Fruit fly (Drosophila melanogaster) whole organism, adult: ENCODE results near the gene Prdm13.

Experiments used
- CG11617 ChIP-seq: fragments of 200-800 bp; sonication (Bioruptor generic); optimal IDR thresholded peaks from 2 replicates; lab custom pipeline; 2017; ENCODE audit warnings: mild to moderate bottlenecking, missing biosample characterization, missing genetic modification reagents, missing genetic modification characterization
- CG12768 ChIP-seq: fragments of 200-800 bp; sonication (Bioruptor generic); optimal IDR thresholded peaks from 2 replicates; lab custom pipeline; 2017; ENCODE audit warnings: missing biosample characterization, missing genetic modification characterization, mild to moderate bottlenecking, moderate library complexity, missing genetic modification reagents
- CG14711 ChIP-seq: fragments of 200-800 bp; sonication (Bioruptor generic); optimal IDR thresholded peaks from 2 replicates; lab custom pipeline; 2018; ENCODE audit warnings: missing biosample characterization, mild to moderate bottlenecking, missing genetic modification characterization, moderate library complexity
- CG33017 ChIP-seq: fragments of 200-800 bp; sonication (Bioruptor generic); optimal IDR thresholded peaks from 2 replicates; lab custom pipeline; 2018; ENCODE audit warnings: missing biosample characterization, mild to moderate bottlenecking, missing genetic modification characterization, moderate library complexity
- CG5204 ChIP-seq: fragments of 200-800 bp; sonication (Bioruptor generic); optimal IDR thresholded peaks from 2 replicates; lab custom pipeline; 2016; ENCODE audit warnings: missing biosample characterization, missing genetic modification characterization
- CG7101 ChIP-seq: fragments of 200-800 bp; sonication (Bioruptor generic); optimal IDR thresholded peaks from 2 replicates; lab custom pipeline; 2018; ENCODE audit warnings: missing biosample characterization, mild to moderate bottlenecking, missing genetic modification characterization, moderate library complexity
- Clk ChIP-seq: fragments of 200-800 bp; sonication (Bioruptor generic); optimal IDR thresholded peaks from 2 replicates; lab custom pipeline; 2017; ENCODE audit warnings: missing biosample characterization, missing genetic modification characterization
- Crg-1 ChIP-seq: fragments of 200-800 bp; sonication (Bioruptor generic); optimal IDR thresholded peaks from 2 replicates; lab custom pipeline; 2016; ENCODE audit warnings: missing biosample characterization, missing genetic modification characterization
- Hr96 ChIP-seq: fragments of 200-800 bp; sonication (Bioruptor generic); optimal IDR thresholded peaks from 2 replicates; lab custom pipeline; 2016; ENCODE audit warnings: missing biosample characterization, missing genetic modification characterization
- cic ChIP-seq: fragments of 200-800 bp; sonication (Bioruptor generic); optimal IDR thresholded peaks from 2 replicates; lab custom pipeline; 2017; ENCODE audit warnings: missing biosample characterization, mild to moderate bottlenecking, missing genetic modification characterization, moderate library complexity
- cnc ChIP-seq, 2 experiments: fragments of >200 bp; optimal IDR thresholded peaks; 2 replicates each; lab custom pipeline; 2017
- kay ChIP-seq: fragments of 200-800 bp; sonication (Bioruptor generic); peaks from one replicate; lab custom pipeline; 2016; ENCODE audit warnings: missing biosample characterization, missing genetic modification characterization, borderline replicate concordance
- tj ChIP-seq: fragments of 200-800 bp; sonication (Bioruptor generic); optimal IDR thresholded peaks from 3 replicates; lab custom pipeline; 2017; ENCODE audit warnings: missing biosample characterization, mild to moderate bottlenecking, missing genetic modification characterization, moderate library complexity
- toe ChIP-seq: fragments of 200-800 bp; sonication (Bioruptor generic); optimal IDR thresholded peaks from 2 replicates; lab custom pipeline; 2016; ENCODE audit warnings: missing biosample characterization, missing genetic modification characterization

DNA sequence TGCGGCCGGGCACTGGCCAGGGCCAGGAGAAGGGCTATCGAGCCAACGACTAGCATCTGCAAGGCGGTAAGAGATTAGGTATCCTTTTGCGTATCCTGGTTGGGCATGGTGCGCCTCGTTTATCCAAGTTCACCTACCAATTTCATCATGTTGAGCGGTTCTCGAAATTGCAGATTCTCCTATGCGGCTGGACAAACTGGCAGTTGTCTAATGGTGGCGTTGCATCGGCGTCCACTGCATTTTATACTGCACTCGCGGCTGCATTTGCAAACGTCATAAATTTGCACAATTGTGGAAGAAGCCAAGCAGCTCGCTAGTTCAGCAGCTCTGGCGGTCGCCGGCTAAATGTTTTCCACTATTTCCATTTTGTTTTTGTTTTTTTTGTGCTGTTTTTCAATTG is 10.4 kb upstream of the Prdm13 start, which contains the start of gene Acp65Aa:
- TF ChIP-seq kay (GFP tag; lab: Kevin White, UChicago) (no peak), CG11617 (no peak), CG7101 (tag; lab: Kevin White, UChicago) (no peak), CG5204 (GFP tag; lab: Kevin White, UChicago) (no peak), CG33017 (tag; lab: Kevin White, UChicago) (no peak), CG14711 (tag; lab: Kevin White, UChicago) (no peak), CG12768 (GFP tag; lab: Kevin White, UChicago) (no peak), Hr96 (GFP tag; lab: Kevin White, UChicago) (no peak), toe (GFP tag; lab: Kevin White, UChicago) (no peak), Crg-1 (GFP tag; lab: Kevin White, UChicago) (no peak), cic (no peak), Clk (GFP tag; lab: Kevin White, UChicago) (no peak), cnc (optimal IDR thresholded peaks at IDR 0.05; lab: Kevin White, UChicago) (no peak), tj (GFP tag; lab: Kevin White, UChicago) (no peak)
